Worm (Caenorhabditis elegans): ENCODE data around the gene M163.5.

DNA sequence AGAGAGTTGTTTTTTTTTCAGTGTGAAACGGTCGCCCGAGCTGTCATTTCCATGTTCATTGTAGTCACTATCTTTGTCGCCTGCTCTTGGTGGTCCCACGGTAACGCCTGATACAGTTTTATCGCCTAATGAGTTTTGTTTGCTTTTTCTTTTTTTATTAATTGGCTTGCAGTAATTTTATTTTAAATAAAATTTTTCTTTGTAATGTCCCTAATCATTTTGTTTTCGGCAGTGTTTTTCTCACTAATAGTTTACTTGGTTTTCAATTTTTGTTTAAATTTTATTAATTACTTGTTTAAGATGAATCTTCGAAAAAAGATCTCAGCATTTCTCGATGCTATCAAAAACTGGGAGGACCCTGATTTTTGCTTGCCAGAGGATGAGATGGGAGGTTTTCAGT lies 8.2 kb upstream of the M163.5 start, which contains the start of gene M163.22:
- TF ChIP-seq unc-62 (GFP tag; optimal IDR thresholded peaks at IDR 0.05 in 1 of 2) (no peak), unc-62 (tag; optimal IDR thresholded peaks at IDR 0.05) (no peak), F26F4.8 (GFP tag; conservative IDR thresholded peaks at IDR 0.05) (no peak), Y75B8A.6 (GFP tag; IDR thresholded peaks at IDR 0.05) (no peak), ama-1 (optimal IDR thresholded peaks at IDR 0.05) (no peak), snpc-4 (tag; optimal IDR thresholded peaks at IDR 0.05) (no peak), nhr-76 (tag; optimal IDR thresholded peaks at IDR 0.05) (no peak), nhr-11 (tag; optimal IDR thresholded peaks at IDR 0.05) (no peak), R02D3.7 (tag; optimal IDR thresholded peaks at IDR 0.05) (no peak), fkh-10 (GFP tag; optimal IDR thresholded peaks at IDR 0.05) (no peak), lin-15B (tag; optimal IDR thresholded peaks at IDR 0.05) (no peak), hlh-30 (tag; optimal IDR thresholded peaks at IDR 0.05; ENCODE audit: insufficient read depth) (no peak), lsy-2 (tag; optimal IDR thresholded peaks at IDR 0.05) (no peak), nhr-102 (tag; optimal IDR thresholded peaks at IDR 0.05) (no peak), unc-39 (tag; optimal IDR thresholded peaks at IDR 0.05) (no peak)
